Fruit fly (Drosophila melanogaster): ENCODE results near the gene Wnt4.
A peak's percentile ranks its signal among the peaks of the same experiment; 100 is the strongest.

The Wnt4 gene

dm6 chr2L:7240311-7240710 lies 36.7 kb downstream of the Wnt4 start (continued):
- TF ChIP-seq ems (GFP tag; optimal IDR thresholded peaks at IDR 0.05) (no peak), CG12659 (GFP tag; optimal IDR thresholded peaks at IDR 0.05) (no peak), cad (GFP tag; optimal IDR thresholded peaks at IDR 0.05) (no peak), ase (GFP tag; IDR thresholded peaks at IDR 0.05) (no peak), eyg (GFP tag; optimal IDR thresholded peaks at IDR 0.05) (no peak), sc (optimal IDR thresholded peaks at IDR 0.05) (no peak), sc (GFP tag; optimal IDR thresholded peaks at IDR 0.05) (no peak), CG4328 (GFP tag; optimal IDR thresholded peaks at IDR 0.05) (no peak), Poxn (GFP tag; IDR thresholded peaks at IDR 0.05) (no peak), CG8290 (GFP tag; optimal IDR thresholded peaks at IDR 0.05) (no peak), CG8290 (tag; optimal IDR thresholded peaks at IDR 0.05) (peak in 1 of 2 experiments; percentile 3), Sry-δ (GFP tag; optimal IDR thresholded peaks at IDR 0.05) (no peak), CG33213 (GFP tag; optimal IDR thresholded peaks at IDR 0.05) (no peak), CG11247 (GFP tag; IDR thresholded peaks at IDR 0.05) (no peak), gsb-n (tag; optimal IDR thresholded peaks at IDR 0.05) (no peak), CG1529 (GFP tag; optimal IDR thresholded peaks at IDR 0.05) (no peak), CG34376 (GFP tag; optimal IDR thresholded peaks at IDR 0.05) (peak; percentile 88), oc (tag; optimal IDR thresholded peaks at IDR 0.05) (no peak), fd102C (GFP tag; optimal IDR thresholded peaks at IDR 0.05) (no peak), vnd (GFP tag; IDR thresholded peaks at IDR 0.05; ENCODE audit: partially characterized antibody) (peak; percentile 8; the same call in 1 of the 3 replicates), Meics (GFP tag; optimal IDR thresholded peaks at IDR 0.05) (no peak), CG18262 (tag; optimal IDR thresholded peaks at IDR 0.05) (no peak), CG8281 (tag; optimal IDR thresholded peaks at IDR 0.05) (no peak), Fer1 (GFP tag; optimal IDR thresholded peaks at IDR 0.05) (no peak), rib (GFP tag; IDR thresholded peaks at IDR 0.05) (peak; percentile 17; the same call in 1 of the 2 replicates), CG7556 (GFP tag; optimal IDR thresholded peaks at IDR 0.05) (no peak), grn (GFP tag; optimal IDR thresholded peaks at IDR 0.05) (peak; percentile 76), wdn (GFP tag; IDR thresholded peaks at IDR 0.05) (no peak), lmd (GFP tag; IDR thresholded peaks at IDR 0.05) (no peak), Deaf1 (tag; optimal IDR thresholded peaks at IDR 0.05) (peak; percentile 81), CG42726 (GFP tag; IDR thresholded peaks at IDR 0.05; ENCODE audit: partially characterized antibody) (0 out of 2 replicates have a peak, but pooled peaks have one; percentile 17), fru (optimal IDR thresholded peaks at IDR 0.05) (no peak), inv (GFP tag; IDR thresholded peaks at IDR 0.05; ENCODE audit: partially characterized antibody) (no peak), phol (tag; optimal IDR thresholded peaks at IDR 0.05) (no peak), Pdp1 (GFP tag; optimal IDR thresholded peaks at IDR 0.05) (peak in 1 of 2 experiments; percentile 58), Taf1 (GFP tag; IDR thresholded peaks at IDR 0.05) (no peak), HmgZ (tag; optimal IDR thresholded peaks at IDR 0.05) (no peak), CkIIα-i1 (GFP tag; IDR thresholded peaks at IDR 0.05) (no peak), Ptx1 (GFP tag; IDR thresholded peaks at IDR 0.05) (no peak), zfh2 (GFP tag; optimal IDR thresholded peaks at IDR 0.05) (no peak), CG14014 (GFP tag; IDR thresholded peaks at IDR 0.05) (peak; percentile 57; the same call in 1 of the 2 replicates), chinmo (GFP tag; IDR thresholded peaks at IDR 0.05; ENCODE audit: partially characterized antibody) (peak; percentile 75; the same call in 3 of the 4 replicates), fu2 (GFP tag; optimal IDR thresholded peaks at IDR 0.05) (no peak), CG32532 (GFP tag; IDR thresholded peaks at IDR 0.05) (peak; percentile 12; the same call in 1 of the 2 replicates), Oaz (GFP tag; IDR thresholded peaks at IDR 0.05) (no peak), CG14965 (GFP tag; optimal IDR thresholded peaks at IDR 0.05; ENCODE audit: borderline replicate concordance) (no peak), sug (tag; optimal IDR thresholded peaks at IDR 0.05) (peak; percentile 71), zf30C (GFP tag; optimal IDR thresholded peaks at IDR 0.05) (no peak), pita (GFP tag; optimal IDR thresholded peaks at IDR 0.05) (no peak), BtbVII (GFP tag; optimal IDR thresholded peaks at IDR 0.05) (no peak), CG3995 (GFP tag; optimal IDR thresholded peaks at IDR 0.05) (no peak), E2f1 (GFP tag; IDR thresholded peaks at IDR 0.05) (no peak), pros (GFP tag; optimal IDR thresholded peaks at IDR 0.05) (no peak)

Measured in whole organism, embryonic.